Fruit fly (Drosophila melanogaster): Measurements from ENCODE around the gene CG6163.
A peak's percentile ranks its signal among the peaks of the same experiment; 100 is the strongest.

DNA sequence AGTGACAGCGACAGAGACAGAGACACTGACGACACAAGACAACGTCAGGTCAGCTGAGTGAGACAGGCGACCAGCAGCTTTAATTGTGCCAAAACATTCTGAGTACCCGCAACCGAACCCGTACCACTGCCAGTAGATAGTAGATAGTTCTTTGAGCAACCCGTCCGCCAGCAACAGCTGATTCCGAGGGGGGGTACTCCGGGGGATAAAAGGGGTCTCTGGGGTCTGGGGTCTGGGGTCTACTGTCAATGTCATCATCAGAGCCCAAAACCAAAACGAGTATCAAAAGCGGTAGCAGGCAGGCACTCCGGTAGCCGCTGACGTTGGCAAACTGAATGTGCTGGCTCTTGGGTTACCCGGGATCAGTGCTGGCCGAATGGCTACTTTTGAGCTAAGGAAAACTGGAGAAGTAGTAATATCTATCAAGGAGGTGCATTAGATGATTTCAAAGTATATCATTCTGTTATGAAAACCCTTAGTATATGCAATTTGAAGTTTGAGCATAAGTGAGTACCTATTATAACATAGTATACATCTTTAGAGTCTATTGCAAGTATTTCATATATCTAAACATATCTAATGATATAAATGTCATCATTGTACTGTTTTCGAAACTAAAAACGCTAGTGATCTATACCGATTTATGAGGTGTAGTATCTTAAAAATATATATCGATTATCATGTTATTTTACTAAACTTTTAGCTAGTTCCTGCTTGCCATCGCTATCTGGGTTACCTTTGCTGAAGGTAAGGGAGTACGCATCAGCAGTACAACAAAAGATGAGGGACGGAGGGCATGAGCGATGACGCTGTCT lies 16.6 kb upstream of the CG6163 start:
- peak in 1 of 2 experiments; percentile 20 for TF ChIP-seq foxo (GFP tag; optimal IDR thresholded peaks at IDR 0.05)
- TF ChIP-seq br (GFP tag; optimal IDR thresholded peaks at IDR 0.05): no peak
- no peak for TF ChIP-seq pan (optimal IDR thresholded peaks at IDR 0.05)
- peak; percentile 6 for TF ChIP-seq fru (GFP tag; optimal IDR thresholded peaks at IDR 0.05)

All from whole organism, wandering third instar larva.